Worm (Caenorhabditis elegans) whole organism, L2 larva: ENCODE measurements around the gene gtf-2A2.

ENCODE experiments used
- ZK546.5 ChIP-seq: sonication (generic microtip); optimal IDR thresholded peaks from 2 replicates; lab custom pipeline; 2017; ENCODE audit warnings: missing biosample characterization, missing genetic modification characterization
- ama-1 ChIP-seq: fragments of 150-350 bp; optimal IDR thresholded peaks from 2 replicates; lab custom pipeline; 2018; ENCODE audit warnings: inconsistent platforms
- ceh-16 ChIP-seq: fragments of 150-350 bp; optimal IDR thresholded peaks from 2 replicates; lab custom pipeline; 2014; ENCODE audit warnings: missing biosample characterization, missing genetic modification characterization
- egl-27 ChIP-seq: sonication (generic microtip); optimal IDR thresholded peaks from 3 replicates; lab custom pipeline; 2017; ENCODE audit warnings: missing biosample characterization, missing genetic modification reagents, missing genetic modification characterization
- fos-1 ChIP-seq: fragments of 150-350 bp; optimal IDR thresholded peaks from 2 replicates; lab custom pipeline; 2014; ENCODE audit warnings: missing biosample characterization, missing genetic modification characterization
- lin-13 ChIP-seq: fragments of 150-350 bp; optimal IDR thresholded peaks from 2 replicates; lab custom pipeline; 2014; ENCODE audit warnings: missing biosample characterization, missing genetic modification reagents, missing genetic modification characterization
- mdl-1 ChIP-seq, 2 experiments: fragments of 150-350 bp in 1 of 2; sonication (generic microtip) in 1 of 2; optimal IDR thresholded peaks; 2 replicates each; lab custom pipeline; 2017; ENCODE audit warnings: missing biosample characterization in 2 of 2, missing genetic modification characterization in 2 of 2
- nhr-12 ChIP-seq: fragments of 150-350 bp; optimal IDR thresholded peaks from 2 replicates; lab custom pipeline; 2014; ENCODE audit warnings: missing biosample characterization, missing genetic modification characterization
- nhr-25 ChIP-seq: fragments of 150-350 bp; sonication (generic microtip); optimal IDR thresholded peaks from 3 replicates; lab custom pipeline; 2014; ENCODE audit warnings: missing biosample characterization, missing genetic modification characterization
- skn-1 ChIP-seq: sonication (generic microtip); optimal IDR thresholded peaks from 2 replicates; lab custom pipeline; 2017; ENCODE audit warnings: missing biosample characterization, missing genetic modification characterization
- snpc-4 ChIP-seq: fragments of 150-350 bp; optimal IDR thresholded peaks from 2 replicates; lab custom pipeline; 2014; ENCODE audit warnings: missing biosample characterization, missing genetic modification characterization
- ztf-4 ChIP-seq: fragments of 150-350 bp; optimal IDR thresholded peaks from 2 replicates; lab custom pipeline; 2014; ENCODE audit warnings: missing biosample characterization, missing genetic modification characterization

DNA sequence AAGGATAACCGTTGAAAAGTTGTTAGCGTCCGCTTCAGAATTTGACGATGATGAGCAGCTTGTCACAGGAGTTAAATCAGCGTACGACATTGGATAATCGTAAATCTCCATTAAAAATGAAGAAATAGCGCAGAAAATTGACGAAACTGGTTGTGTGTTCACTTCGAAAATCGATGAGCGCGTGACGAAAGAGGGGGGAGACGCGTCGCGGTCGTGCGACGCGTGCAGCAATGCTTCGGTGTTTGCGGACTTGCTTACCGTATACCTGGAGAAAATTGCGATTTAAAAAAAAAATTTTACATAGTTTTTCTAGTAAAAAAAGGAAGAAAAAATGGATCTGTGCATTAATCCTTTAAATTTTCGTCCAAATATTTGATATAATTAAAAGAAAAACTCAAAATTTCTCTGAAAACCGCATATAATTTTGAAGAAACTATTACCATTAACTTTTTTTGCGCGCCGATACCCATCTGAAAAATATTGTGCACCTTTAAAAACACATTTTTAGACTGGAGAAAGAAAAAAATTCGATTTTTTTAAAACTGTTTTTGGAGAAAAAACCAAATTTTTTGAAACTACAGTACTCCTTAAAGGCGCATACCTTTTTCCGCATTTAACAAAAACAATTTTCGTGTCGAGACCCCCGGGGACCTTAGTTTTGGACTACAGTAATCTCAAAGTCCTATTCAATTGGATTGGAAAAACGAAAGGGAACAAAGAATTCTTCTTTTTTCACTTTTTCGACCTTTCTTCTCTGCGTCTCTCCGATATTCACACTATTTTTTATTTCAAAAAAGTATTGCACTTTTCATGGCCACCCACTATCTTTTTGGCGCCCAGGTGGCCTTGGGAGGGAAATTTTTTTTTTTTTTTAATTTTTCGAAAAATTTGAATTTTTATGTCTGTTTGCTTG is 25.9 kb upstream of the gtf-2A2 start:
- TF ChIP-seq lin-13: peak; percentile 95
- TF ChIP-seq snpc-4: peak; percentile 52
- TF ChIP-seq ztf-4 (tag; lab: Kevin White, UChicago): peak; percentile 72
- TF ChIP-seq fos-1 (tag; lab: Kevin White, UChicago): peak; percentile 71
- TF ChIP-seq nhr-25: peak; percentile 86
- TF ChIP-seq skn-1 (tag; lab: Kevin White, UChicago): no peak
- no peak for TF ChIP-seq ceh-16 (tag; lab: Kevin White, UChicago)
- TF ChIP-seq egl-27 (tag; lab: Kevin White, UChicago): peak; percentile 27
- TF ChIP-seq mdl-1 (tag; optimal IDR thresholded peaks at IDR 0.05; lab: Kevin White, UChicago): peak; percentile 3 to 67
- no peak for TF ChIP-seq ZK546.5 (tag; lab: Kevin White, UChicago)
- TF ChIP-seq nhr-12 (tag; lab: Kevin White, UChicago): no peak
- peak; percentile 88 for TF ChIP-seq ama-1
